Fruit fly (Drosophila melanogaster) whole organism, prepupa: Measurements from ENCODE around the gene Tsp2A.

Source experiments
- Blimp-1 ChIP-seq: fragments of 200-800 bp; sonication (Bioruptor generic); optimal IDR thresholded peaks from 3 replicates; lab custom pipeline; 2017; ENCODE audit warnings: missing biosample characterization, missing genetic modification characterization, mild to moderate bottlenecking, moderate library complexity, missing genetic modification reagents
- CG10631 ChIP-seq: fragments of 200-800 bp; sonication (Bioruptor generic); optimal IDR thresholded peaks from 2 replicates; lab custom pipeline; 2016; ENCODE audit warnings: missing biosample characterization, missing genetic modification characterization
- CG4318 ChIP-seq: fragments of 200-800 bp; sonication (Bioruptor generic); optimal IDR thresholded peaks from 3 replicates; lab custom pipeline; 2017; ENCODE audit warnings: missing biosample characterization, mild to moderate bottlenecking, missing genetic modification characterization
- CG6276 ChIP-seq: fragments of 200-800 bp; sonication (Bioruptor generic); optimal IDR thresholded peaks from 2 replicates; lab custom pipeline; 2017; ENCODE audit warnings: missing biosample characterization, mild to moderate bottlenecking, missing genetic modification characterization
- CG8632 ChIP-seq: fragments of 200-800 bp; sonication (Bioruptor generic); optimal IDR thresholded peaks from 3 replicates; lab custom pipeline; 2016; ENCODE audit warnings: missing biosample characterization, missing genetic modification characterization
- Gug ChIP-seq: fragments of 200-800 bp; sonication (Bioruptor generic); IDR thresholded peaks from 2 replicates; pipeline ENCODE4 v1.3.6; 2022; ENCODE audit warnings: missing biosample characterization, missing genetic modification characterization
- Hr4 ChIP-seq: fragments of 200-800 bp; sonication (Bioruptor generic); optimal IDR thresholded peaks from 3 replicates; lab custom pipeline; 2016; ENCODE audit warnings: missing biosample characterization, missing genetic modification characterization
- Lpt ChIP-seq: fragments of 200-800 bp; sonication (Bioruptor generic); optimal IDR thresholded peaks from 3 replicates; lab custom pipeline; 2016; ENCODE audit warnings: missing biosample characterization, missing genetic modification characterization
- Sox102F ChIP-seq: fragments of 200-800 bp; sonication (Bioruptor generic); optimal IDR thresholded peaks from 2 replicates; lab custom pipeline; 2016; ENCODE audit warnings: missing biosample characterization, mild to moderate bottlenecking, missing genetic modification characterization
- net ChIP-seq: fragments of 200-800 bp; sonication (Bioruptor generic); optimal IDR thresholded peaks from 3 replicates; lab custom pipeline; 2016; ENCODE audit warnings: missing biosample characterization, missing genetic modification characterization

- TF ChIP-seq Hr4 (GFP tag; lab: Kevin White, UChicago) (no peak), Blimp-1 (GFP tag; lab: Kevin White, UChicago) (no peak), CG8632 (no peak), Sox102F (no peak), CG10631 (no peak), Gug (GFP tag; lab: Robert Waterston, UW) (no peak), net (GFP tag; lab: Kevin White, UChicago) (no peak), CG6276 (GFP tag; lab: Kevin White, UChicago) (no peak), Lpt (GFP tag; lab: Kevin White, UChicago) (no peak), CG4318 (GFP tag; lab: Kevin White, UChicago) (no peak)
Measured at dm6 chrX:1380350-1381060, 34.2 kb downstream of the Tsp2A start, which contains the start of the genes CG3719 and CG32813.
